Worm (Caenorhabditis elegans): ENCODE results near the gene dim-1.

Gene dim-1

DNA sequence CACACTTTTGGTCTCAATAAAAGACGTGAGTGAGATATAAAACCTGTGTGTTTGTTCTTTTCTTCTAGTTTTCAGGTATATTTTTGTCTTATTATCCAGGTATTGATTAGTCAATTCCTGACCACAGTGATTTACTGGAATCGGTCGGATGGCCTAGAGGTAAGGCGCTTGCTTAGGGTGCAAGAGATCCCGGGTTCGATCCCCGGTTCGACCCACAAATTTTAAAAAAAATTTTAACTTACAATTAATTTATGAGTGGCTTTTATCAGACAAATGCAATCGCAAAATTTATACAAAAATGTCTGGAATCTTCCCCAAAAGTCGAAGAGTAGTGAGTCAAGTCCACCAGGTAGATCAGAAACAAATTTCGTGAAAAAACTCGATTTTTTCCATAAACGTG is 20.7 kb downstream of the dim-1 start:
- peak; percentile 44 for TF ChIP-seq rpc-1 (optimal IDR thresholded peaks at IDR 0.05)
- TF ChIP-seq rpc-1 (tag; optimal IDR thresholded peaks at IDR 0.05), result peak; percentile 69
- no peak for TF ChIP-seq lin-40 (tag; optimal IDR thresholded peaks at IDR 0.05)
- TF ChIP-seq madf-6 (GFP tag; IDR thresholded peaks at IDR 0.05), result no peak
- no peak for TF ChIP-seq cebp-2 (GFP tag; IDR thresholded peaks at IDR 0.05)
- no peak for TF ChIP-seq nfyb-1 (GFP tag; IDR thresholded peaks at IDR 0.05)
- no peak for TF ChIP-seq aptf-3 (GFP tag; IDR thresholded peaks at IDR 0.05)
- no peak for TF ChIP-seq B0336.3 (GFP tag; IDR thresholded peaks at IDR 0.05)
- no peak for TF ChIP-seq ZK185.1 (tag; optimal IDR thresholded peaks at IDR 0.05; ENCODE audit: poor library complexity, severe bottlenecking)
- TF ChIP-seq nfya-2 (GFP tag; IDR thresholded peaks at IDR 0.05), result no peak
- no peak for TF ChIP-seq sea-2 (GFP tag; IDR thresholded peaks at IDR 0.05)
- TF ChIP-seq attf-6 (GFP tag; IDR thresholded peaks at IDR 0.05), result peak; percentile 31; the same call in 1 of the 2 replicates
- 0 out of 2 replicates have a peak, but pooled peaks have one; percentile 34 for TF ChIP-seq hmg-20 (GFP tag; IDR thresholded peaks at IDR 0.05)
- no peak for TF ChIP-seq lin-54 (GFP tag; optimal IDR thresholded peaks at IDR 0.05)
- peak; percentile 50 for TF ChIP-seq him-1 (tag; optimal IDR thresholded peaks at IDR 0.05)
- no peak for TF ChIP-seq B0035.1 (tag; optimal IDR thresholded peaks at IDR 0.05)
- TF ChIP-seq mxl-1 (tag; optimal IDR thresholded peaks at IDR 0.05), result no peak
- no peak for TF ChIP-seq Y53G8AR.9 (GFP tag; conservative IDR thresholded peaks at IDR 0.05)
- peak; percentile 53 for TF ChIP-seq die-1 (tag; optimal IDR thresholded peaks at IDR 0.05)
- no peak for TF ChIP-seq ztf-26 (tag; optimal IDR thresholded peaks at IDR 0.05)
- 0 out of 2 replicates have a peak, but pooled peaks have one; percentile 80 for TF ChIP-seq ceh-58 (GFP tag; IDR thresholded peaks at IDR 0.05)
- peak; percentile 80 for TF ChIP-seq tbp1 (GFP tag; optimal IDR thresholded peaks at IDR 0.05)
- no peak for TF ChIP-seq T07F8.4 (tag; optimal IDR thresholded peaks at IDR 0.05)
- TF ChIP-seq ztf-25 (GFP tag; IDR thresholded peaks at IDR 0.05), result peak; percentile 66; the same call in 1 of the 2 replicates
- no peak for TF ChIP-seq F22D6.2 (tag; optimal IDR thresholded peaks at IDR 0.05)
- TF ChIP-seq efl-1 (GFP tag; optimal IDR thresholded peaks at IDR 0.05), result no peak
- no peak for TF ChIP-seq bed-1 (GFP tag; IDR thresholded peaks at IDR 0.05)
- TF ChIP-seq lsl-1 (GFP tag; optimal IDR thresholded peaks at IDR 0.05), result no peak
- TF ChIP-seq B0261.1 (tag; optimal IDR thresholded peaks at IDR 0.05), result peak; percentile 35
- 0 out of 2 replicates have a peak, but pooled peaks have one; percentile 17 for TF ChIP-seq hmg-1.2 (GFP tag; IDR thresholded peaks at IDR 0.05)
- TF ChIP-seq madf-10 (tag; optimal IDR thresholded peaks at IDR 0.05), result no peak
- no peak for TF ChIP-seq F33H1.4 (GFP tag; IDR thresholded peaks at IDR 0.05)
- TF ChIP-seq unc-130 (GFP tag; optimal IDR thresholded peaks at IDR 0.05), result no peak
- no peak for TF ChIP-seq hlh-12 (tag; optimal IDR thresholded peaks at IDR 0.05)
- TF ChIP-seq zim-3 (tag; optimal IDR thresholded peaks at IDR 0.05), result no peak
- no peak for TF ChIP-seq mes-4 (tag; optimal IDR thresholded peaks at IDR 0.05)
- TF ChIP-seq F57C9.4 (tag; optimal IDR thresholded peaks at IDR 0.05), result no peak
- TF ChIP-seq ztf-18 (tag; optimal IDR thresholded peaks at IDR 0.05), result peak; percentile 29
- TF ChIP-seq lin-26 (GFP tag; IDR thresholded peaks at IDR 0.05), result peak; percentile 89
- TF ChIP-seq Y56A3A.18 (GFP tag; IDR thresholded peaks at IDR 0.05), result 0 out of 2 replicates have a peak, but pooled peaks have one; percentile 55
- no peak for TF ChIP-seq ceh-79 (tag; optimal IDR thresholded peaks at IDR 0.05)
- TF ChIP-seq ceh-91 (GFP tag; IDR thresholded peaks at IDR 0.05), result no peak
- TF ChIP-seq egl-44 (GFP tag; IDR thresholded peaks at IDR 0.05), result 0 out of 2 replicates have a peak, but pooled peaks have one; percentile 14
- no peak for TF ChIP-seq chd-7 (tag; optimal IDR thresholded peaks at IDR 0.05)
- TF ChIP-seq ztf-3 (GFP tag; optimal IDR thresholded peaks at IDR 0.05), result no peak
- TF ChIP-seq nhr-90 (tag; optimal IDR thresholded peaks at IDR 0.05), result no peak
- TF ChIP-seq C17E4.6 (GFP tag; IDR thresholded peaks at IDR 0.05), result no peak
- no peak for TF ChIP-seq T26A5.8 (tag; optimal IDR thresholded peaks at IDR 0.05)
